Fruit fly (Drosophila melanogaster): ENCODE measurements around the gene wts.
A peak's percentile ranks its signal among the peaks of the same experiment; 100 is the strongest.

Gene wts

dm6 chr3R:30806490-30807195 is at the start of gene wts, which contains the start of gene dj-1beta:
wts (minus strand) TSS chr3R:30806619.
dj-1beta (plus strand) TSS chr3R:30807117.
- TF ChIP-seq CG8478 (optimal IDR thresholded peaks at IDR 0.05), result no peak
- TF ChIP-seq CTCF (optimal IDR thresholded peaks at IDR 0.05), result peak in 1 of 2 experiments; percentile 35

dm6 chr3R:30855176-30855575 is 48.8 kb upstream of the wts start:
- no peak for TF ChIP-seq CG8478 (optimal IDR thresholded peaks at IDR 0.05)
- no peak for TF ChIP-seq CTCF (optimal IDR thresholded peaks at IDR 0.05)

dm6 chr3R:30851843-30852365 is 45.5 kb upstream of the wts start, which contains the start of gene tll:
tll (plus strand) TSS chr3R:30852315.
- no peak for TF ChIP-seq CTCF (optimal IDR thresholded peaks at IDR 0.05)
- TF ChIP-seq CG8478 (optimal IDR thresholded peaks at IDR 0.05), result no peak

dm6 chr3R:30850460-30850859 is 44.0 kb upstream of the wts start:
- TF ChIP-seq CG8478 (optimal IDR thresholded peaks at IDR 0.05) (no peak), CTCF (optimal IDR thresholded peaks at IDR 0.05) (no peak)

- TF ChIP-seq CG8478 (optimal IDR thresholded peaks at IDR 0.05) (no peak), CTCF (optimal IDR thresholded peaks at IDR 0.05) (no peak)
Observed at dm6 chr3R:30849473-30850145, 43.2 kb upstream of the wts start.

dm6 chr3R:30844436-30844835 is 38.0 kb upstream of the wts start:
- TF ChIP-seq CTCF (optimal IDR thresholded peaks at IDR 0.05), result no peak
- no peak for TF ChIP-seq CG8478 (optimal IDR thresholded peaks at IDR 0.05)

- TF ChIP-seq CG8478 (optimal IDR thresholded peaks at IDR 0.05), result no peak
- TF ChIP-seq CTCF (optimal IDR thresholded peaks at IDR 0.05), result no peak
Observed at dm6 chr3R:30843709-30844108, 37.3 kb upstream of the wts start.

- TF ChIP-seq CTCF (optimal IDR thresholded peaks at IDR 0.05), result no peak
Observed at dm6 chr3R:30842639-30843476, 36.4 kb upstream of the wts start.

dm6 chr3R:30842199-30842598 is 35.8 kb upstream of the wts start:
- TF ChIP-seq CTCF (optimal IDR thresholded peaks at IDR 0.05), result no peak
- TF ChIP-seq CG8478 (optimal IDR thresholded peaks at IDR 0.05), result no peak

- TF ChIP-seq CG8478 (optimal IDR thresholded peaks at IDR 0.05) (no peak), CTCF (optimal IDR thresholded peaks at IDR 0.05) (no peak)
Observed at dm6 chr3R:30840741-30841140, 34.3 kb upstream of the wts start.

- TF ChIP-seq CG8478 (optimal IDR thresholded peaks at IDR 0.05), result no peak
- TF ChIP-seq CTCF (optimal IDR thresholded peaks at IDR 0.05), result no peak
Observed at dm6 chr3R:30833078-30833477, 26.7 kb upstream of the wts start.

dm6 chr3R:30832130-30832529 is 25.7 kb upstream of the wts start:
- no peak for TF ChIP-seq CG8478 (optimal IDR thresholded peaks at IDR 0.05)
- TF ChIP-seq CTCF (optimal IDR thresholded peaks at IDR 0.05), result no peak

- TF ChIP-seq CG8478 (optimal IDR thresholded peaks at IDR 0.05), result no peak
- TF ChIP-seq CTCF (optimal IDR thresholded peaks at IDR 0.05), result no peak
Observed at dm6 chr3R:30828433-30829034, 22.1 kb upstream of the wts start.

dm6 chr3R:30827544-30827943 is 21.1 kb upstream of the wts start, which contains the start of gene CG15544:
CG15544 (plus strand) TSS chr3R:30827819.
- TF ChIP-seq CTCF (optimal IDR thresholded peaks at IDR 0.05) (no peak), CG8478 (optimal IDR thresholded peaks at IDR 0.05) (no peak)

- TF ChIP-seq CG8478 (optimal IDR thresholded peaks at IDR 0.05) (no peak), CTCF (optimal IDR thresholded peaks at IDR 0.05) (no peak)
Observed at dm6 chr3R:30821968-30822449, 15.6 kb upstream of the wts start.
